Worm (Caenorhabditis elegans) whole organism, L3 larva: ENCODE data around the gene EGAP4.1.

ENCODE experiments used
- ZK546.5 ChIP-seq: sonication (generic microtip); optimal IDR thresholded peaks from 2 replicates; lab custom pipeline; 2017; ENCODE audit warnings: missing biosample characterization, missing genetic modification characterization
- ama-1 ChIP-seq: fragments of 150-350 bp; optimal IDR thresholded peaks from 2 replicates; lab custom pipeline; 2018
- ceh-16 ChIP-seq: sonication (generic microtip); optimal IDR thresholded peaks from 2 replicates; lab custom pipeline; 2017; ENCODE audit warnings: missing biosample characterization, missing genetic modification characterization
- ceh-28 ChIP-seq: fragments of 150-350 bp; optimal IDR thresholded peaks from 2 replicates; lab custom pipeline; 2014; ENCODE audit warnings: missing biosample characterization, missing genetic modification reagents, missing genetic modification characterization
- ceh-82 ChIP-seq: fragments of 150-350 bp; optimal IDR thresholded peaks from 2 replicates; lab custom pipeline; 2014; ENCODE audit warnings: missing biosample characterization, missing genetic modification characterization
- ceh-9 ChIP-seq: sonication (generic microtip); optimal IDR thresholded peaks from 2 replicates; lab custom pipeline; 2018; ENCODE audit warnings: missing biosample characterization, missing genetic modification characterization
- daf-12 ChIP-seq: fragments of 150-350 bp; optimal IDR thresholded peaks from 2 replicates; lab custom pipeline; 2014; ENCODE audit warnings: missing biosample characterization, missing genetic modification reagents, missing genetic modification characterization
- elt-1 ChIP-seq: fragments of 150-350 bp; optimal IDR thresholded peaks from 2 replicates; lab custom pipeline; 2014; ENCODE audit warnings: missing biosample characterization, missing genetic modification characterization
- elt-2 ChIP-seq: sonication (generic microtip); optimal IDR thresholded peaks from 2 replicates; lab custom pipeline; 2016; ENCODE audit warnings: missing genetic modification reagents, mild to moderate bottlenecking, missing genetic modification characterization, missing compliant biosample characterization
- elt-3 ChIP-seq, 3 experiments: fragments of 150-350 bp in 1 of 3; sonication (generic microtip) in 2 of 3; optimal IDR thresholded peaks; 2 replicates in 2 of 3; 4 replicates in 1 of 3; lab custom pipeline; 2014 to 2017; ENCODE audit warnings: missing biosample characterization in 3 of 3, missing genetic modification characterization in 3 of 3
- eor-1 ChIP-seq, 2 experiments: fragments of 150-350 bp; optimal IDR thresholded peaks; 2 replicates each; lab custom pipeline; 2014 to 2018; ENCODE audit warnings: missing biosample characterization in 2 of 2, missing genetic modification characterization in 2 of 2
- fkh-10 ChIP-seq: sonication (generic microtip); optimal IDR thresholded peaks from 2 replicates; lab custom pipeline; 2017; ENCODE audit warnings: missing biosample characterization, missing genetic modification reagents, missing genetic modification characterization
- fkh-2 ChIP-seq: fragments of 150-350 bp; optimal IDR thresholded peaks from 2 replicates; lab custom pipeline; 2014; ENCODE audit warnings: missing biosample characterization, missing genetic modification reagents, missing genetic modification characterization
- fos-1 ChIP-seq: fragments of 150-350 bp; optimal IDR thresholded peaks from 2 replicates; lab custom pipeline; 2014; ENCODE audit warnings: missing biosample characterization, missing genetic modification characterization
- hmg-11 ChIP-seq: sonication (generic microtip); optimal IDR thresholded peaks from 2 replicates; lab custom pipeline; 2016; ENCODE audit warnings: missing genetic modification characterization, missing compliant biosample characterization
- lsy-12 ChIP-seq: sonication (generic microtip); optimal IDR thresholded peaks from 2 replicates; lab custom pipeline; 2016; ENCODE audit warnings: mild to moderate bottlenecking, missing genetic modification characterization, missing compliant biosample characterization
- mdl-1 ChIP-seq: fragments of 150-350 bp; optimal IDR thresholded peaks from 2 replicates; lab custom pipeline; 2014; ENCODE audit warnings: missing biosample characterization, missing genetic modification characterization
- nhr-11 ChIP-seq: fragments of 150-350 bp; optimal IDR thresholded peaks from 2 replicates; lab custom pipeline; 2014; ENCODE audit warnings: missing biosample characterization, missing genetic modification characterization
- nhr-12 ChIP-seq: fragments of 150-350 bp; optimal IDR thresholded peaks from 2 replicates; lab custom pipeline; 2014; ENCODE audit warnings: missing biosample characterization, missing genetic modification characterization
- nhr-23 ChIP-seq: fragments of 150-350 bp; optimal IDR thresholded peaks from 2 replicates; lab custom pipeline; 2014; ENCODE audit warnings: missing biosample characterization, missing genetic modification reagents, missing genetic modification characterization
- nhr-237 ChIP-seq: fragments of 150-350 bp; optimal IDR thresholded peaks from 2 replicates; lab custom pipeline; 2014; ENCODE audit warnings: missing biosample characterization, missing genetic modification characterization
- nhr-25 ChIP-seq: sonication (generic microtip); optimal IDR thresholded peaks from 2 replicates; lab custom pipeline; 2017; ENCODE audit warnings: missing biosample characterization, missing genetic modification characterization
- nhr-28 ChIP-seq: fragments of 150-350 bp; optimal IDR thresholded peaks from 2 replicates; lab custom pipeline; 2014; ENCODE audit warnings: missing biosample characterization, missing genetic modification characterization
- nhr-43 ChIP-seq: sonication (generic microtip); optimal IDR thresholded peaks from 2 replicates; lab custom pipeline; 2016; ENCODE audit warnings: mild to moderate bottlenecking, missing genetic modification characterization, missing compliant biosample characterization; ENCODE audit not compliant: poor library complexity, severe bottlenecking
- nhr-67 ChIP-seq: fragments of 150-350 bp; optimal IDR thresholded peaks from 2 replicates; lab custom pipeline; 2014; ENCODE audit warnings: missing biosample characterization, missing genetic modification characterization
- nhr-76 ChIP-seq: fragments of 150-350 bp; sonication (generic microtip); optimal IDR thresholded peaks from 5 replicates; lab custom pipeline; 2014; ENCODE audit warnings: missing biosample characterization, missing genetic modification characterization
- nhr-77 ChIP-seq: fragments of 150-350 bp; optimal IDR thresholded peaks from 2 replicates; lab custom pipeline; 2014; ENCODE audit warnings: missing biosample characterization, missing genetic modification characterization
- pha-4 ChIP-seq: fragments of 150-350 bp; optimal IDR thresholded peaks from 2 replicates; lab custom pipeline; 2014; ENCODE audit warnings: missing biosample characterization, missing genetic modification reagents, missing genetic modification characterization
- pqm-1 ChIP-seq: fragments of 150-350 bp; optimal IDR thresholded peaks from 2 replicates; lab custom pipeline; 2017; ENCODE audit warnings: missing biosample characterization, missing genetic modification characterization, inconsistent platforms
- sea-2 ChIP-seq: fragments of 150-350 bp; sonication (generic microtip); optimal IDR thresholded peaks from 4 replicates; lab custom pipeline; 2014; ENCODE audit warnings: missing biosample characterization, missing genetic modification reagents, missing genetic modification characterization
- skn-1 ChIP-seq: fragments of 150-350 bp; optimal IDR thresholded peaks from 2 replicates; lab custom pipeline; 2014; ENCODE audit warnings: missing biosample characterization, missing genetic modification characterization
- snpc-4 ChIP-seq: fragments of 150-350 bp; optimal IDR thresholded peaks from 2 replicates; lab custom pipeline; 2014; ENCODE audit warnings: missing biosample characterization, missing genetic modification characterization
- tbx-2 ChIP-seq: sonication (generic microtip); optimal IDR thresholded peaks from 2 replicates; lab custom pipeline; 2016; ENCODE audit warnings: mild to moderate bottlenecking, missing genetic modification characterization, missing compliant biosample characterization
- unc-39 ChIP-seq: sonication (generic microtip); optimal IDR thresholded peaks from 4 replicates; lab custom pipeline; 2017; ENCODE audit warnings: missing biosample characterization, missing genetic modification characterization
- unc-62 ChIP-seq: fragments of 150-350 bp; sonication (generic microtip); optimal IDR thresholded peaks from 4 replicates; lab custom pipeline; 2014; ENCODE audit warnings: missing biosample characterization, missing genetic modification reagents, missing genetic modification characterization
- zag-1 ChIP-seq: fragments of 150-350 bp; optimal IDR thresholded peaks from 2 replicates; lab custom pipeline; 2014; ENCODE audit warnings: missing biosample characterization, missing genetic modification characterization
- ztf-11 ChIP-seq: fragments of 150-350 bp; optimal IDR thresholded peaks from 2 replicates; lab custom pipeline; 2014; ENCODE audit warnings: missing biosample characterization, missing genetic modification characterization
- ztf-4 ChIP-seq: fragments of 150-350 bp; optimal IDR thresholded peaks from 2 replicates; lab custom pipeline; 2014; ENCODE audit warnings: missing biosample characterization, missing genetic modification characterization

The EGAP4.1 gene

ce11 chrX:8709424-8709823, 17.8 kb downstream of the EGAP4.1 start, which contains the start of gene kreg-1:
TSS of gene kreg-1 (plus strand) at chrX:8709764.
- TF ChIP-seq pqm-1, result peak; percentile 83
- TF ChIP-seq ZK546.5 (tag; lab: Kevin White, UChicago), result no peak
- TF ChIP-seq unc-62, result no peak
- TF ChIP-seq elt-2, result peak; percentile 56

ce11 chrX:8708053-8708452, 19.2 kb downstream of the EGAP4.1 start, which contains the start of gene F53A9.3:
TSS of gene F53A9.3 (plus strand) at chrX:8708353.
- TF ChIP-seq eor-1 (tag; optimal IDR thresholded peaks at IDR 0.05; lab: Kevin White, UChicago), result no peak
- TF ChIP-seq zag-1 (tag; lab: Kevin White, UChicago), result no peak
- no peak for TF ChIP-seq sea-2 (GFP tag; lab: Kevin White, UChicago)
- TF ChIP-seq skn-1 (tag; lab: Kevin White, UChicago), result no peak
- TF ChIP-seq hmg-11, result no peak
- TF ChIP-seq nhr-25, result no peak
- no peak for TF ChIP-seq nhr-11 (tag; lab: Kevin White, UChicago)
- TF ChIP-seq unc-62, result no peak
- TF ChIP-seq nhr-237 (tag; lab: Kevin White, UChicago), result no peak
- TF ChIP-seq elt-3 (tag; optimal IDR thresholded peaks at IDR 0.05; lab: Kevin White, UChicago), result no peak
- no peak for TF ChIP-seq fkh-10
- no peak for TF ChIP-seq fkh-2
- no peak for TF ChIP-seq pha-4 (tag; lab: Kevin White, UChicago)
- no peak for TF ChIP-seq ceh-9 (tag; lab: Kevin White, UChicago)
- no peak for TF ChIP-seq nhr-28 (tag; lab: Kevin White, UChicago)
- TF ChIP-seq lsy-12, result no peak
- TF ChIP-seq ceh-28, result no peak
- TF ChIP-seq ama-1, result no peak
- no peak for TF ChIP-seq nhr-77 (tag; lab: Kevin White, UChicago)
- TF ChIP-seq tbx-2, result no peak

- TF ChIP-seq fkh-10, result no peak
- no peak for TF ChIP-seq daf-12
- TF ChIP-seq nhr-43 (tag; lab: Kevin White, UChicago), result no peak
- no peak for TF ChIP-seq mdl-1 (tag; lab: Kevin White, UChicago)
- no peak for TF ChIP-seq fos-1 (tag; lab: Kevin White, UChicago)
- no peak for TF ChIP-seq nhr-12 (tag; lab: Kevin White, UChicago)
Observed at ce11 chrX:8704830-8705229, 22.4 kb downstream of the EGAP4.1 start.

- TF ChIP-seq nhr-67 (tag; lab: Kevin White, UChicago) (no peak), ceh-16 (tag; lab: Kevin White, UChicago) (no peak), nhr-76 (tag; lab: Kevin White, UChicago) (no peak), snpc-4 (peak; percentile 30), daf-12 (no peak)
- TF ChIP-seq, all 47 proteins: peak for 1
Observed at ce11 chrX:8703664-8704356, 23.4 kb downstream of the EGAP4.1 start, which contains the start of gene jbts-14. TSS of gene jbts-14 (plus strand) at chrX:8704306.

- TF ChIP-seq ztf-4 (tag; lab: Kevin White, UChicago) (no peak), pqm-1 (no peak), pha-4 (tag; lab: Kevin White, UChicago) (no peak), skn-1 (tag; lab: Kevin White, UChicago) (no peak), hmg-11 (no peak), nhr-23 (tag; lab: Kevin White, UChicago) (no peak), nhr-77 (tag; lab: Kevin White, UChicago) (no peak), ceh-82 (tag; lab: Kevin White, UChicago) (no peak), unc-39 (tag; lab: Kevin White, UChicago) (no peak), ztf-11 (tag; lab: Kevin White, UChicago) (no peak), elt-1 (no peak), nhr-25 (no peak)
Observed at ce11 chrX:8697517-8697916, 29.7 kb downstream of the EGAP4.1 start, which contains the start of gene frpr-8. TSS of gene frpr-8 (plus strand) at chrX:8697817.
